Fruit fly (Drosophila melanogaster) whole organism, pupa: ENCODE results near the gene Eig71Ec.

Experiments
- CG10348 ChIP-seq: fragments of 200-800 bp; sonication (Bioruptor generic); IDR thresholded peaks from 2 replicates; pipeline ENCODE4 v1.3.6; 2022; ENCODE audit warnings: missing biosample characterization, missing genetic modification characterization
- CG12605 ChIP-seq: fragments of 200-800 bp; sonication (Bioruptor generic); IDR thresholded peaks from 2 replicates; pipeline ENCODE4 v1.3.6; 2022; ENCODE audit warnings: missing biosample characterization, missing genetic modification characterization
- CG13204 ChIP-seq: fragments of 200-800 bp; sonication (Bioruptor generic); optimal IDR thresholded peaks from 2 replicates; lab custom pipeline; 2018; ENCODE audit warnings: missing biosample characterization, mild to moderate bottlenecking, missing genetic modification characterization, moderate library complexity
- CG14655 ChIP-seq: fragments of 200-800 bp; sonication (Bioruptor generic); optimal IDR thresholded peaks from 3 replicates; lab custom pipeline; 2017; ENCODE audit warnings: mild to moderate bottlenecking, missing biosample characterization, missing genetic modification reagents, missing genetic modification characterization
- CG15710 ChIP-seq: fragments of 200-800 bp; sonication (Bioruptor generic); optimal IDR thresholded peaks from 2 replicates; lab custom pipeline; 2018; ENCODE audit warnings: missing biosample characterization, mild to moderate bottlenecking, missing genetic modification characterization, moderate library complexity
- CG17806 ChIP-seq: fragments of 200-800 bp; sonication (Bioruptor generic); optimal IDR thresholded peaks from 2 replicates; lab custom pipeline; 2018; ENCODE audit warnings: missing biosample characterization, mild to moderate bottlenecking, missing genetic modification characterization, moderate library complexity
- CG32121 ChIP-seq: fragments of 200-800 bp; sonication (Bioruptor generic); IDR thresholded peaks from 2 replicates; pipeline ENCODE4 v1.3.6; 2022; ENCODE audit warnings: missing biosample characterization, missing genetic modification characterization
- CG34367 ChIP-seq: fragments of 200-800 bp; sonication (Bioruptor generic); optimal IDR thresholded peaks from 2 replicates; lab custom pipeline; 2018; ENCODE audit warnings: missing biosample characterization, mild to moderate bottlenecking, missing genetic modification characterization
- CG4496 ChIP-seq: fragments of 200-800 bp; sonication (Bioruptor generic); IDR thresholded peaks from 3 replicates; pipeline ENCODE4 v1.3.6; 2022; ENCODE audit warnings: missing biosample characterization, missing genetic modification characterization
- CG8159 ChIP-seq: fragments of 200-800 bp; sonication (Bioruptor generic); optimal IDR thresholded peaks from 3 replicates; lab custom pipeline; 2018; ENCODE audit warnings: missing biosample characterization, mild to moderate bottlenecking, missing genetic modification characterization, moderate library complexity
- CG8301 ChIP-seq: fragments of 200-800 bp; sonication (Bioruptor generic); optimal IDR thresholded peaks from 2 replicates; lab custom pipeline; 2018; ENCODE audit warnings: missing biosample characterization, mild to moderate bottlenecking, missing genetic modification characterization
- CG9948 ChIP-seq: fragments of 200-800 bp; sonication (Bioruptor generic); optimal IDR thresholded peaks from 2 replicates; lab custom pipeline; 2018; ENCODE audit warnings: missing biosample characterization, mild to moderate bottlenecking, missing genetic modification characterization, moderate library complexity
- D1 ChIP-seq: fragments of 200-800 bp; sonication (Bioruptor generic); optimal IDR thresholded peaks from 2 replicates; lab custom pipeline; 2018; ENCODE audit warnings: missing biosample characterization, mild to moderate bottlenecking, missing genetic modification characterization, moderate library complexity
- EcR ChIP-seq: fragments of 200-800 bp; sonication (Bioruptor generic); optimal IDR thresholded peaks from 3 replicates; lab custom pipeline; 2019; ENCODE audit warnings: missing biosample characterization, missing genetic modification characterization, mild to moderate bottlenecking, moderate library complexity, missing genetic modification reagents
- Ets98B ChIP-seq: fragments of 200-800 bp; sonication (Bioruptor generic); IDR thresholded peaks from 2 replicates; pipeline ENCODE4 v1.3.6; 2022; ENCODE audit warnings: missing biosample characterization, missing genetic modification characterization
- Pif1A ChIP-seq: fragments of 200-800 bp; sonication (Bioruptor generic); optimal IDR thresholded peaks from 3 replicates; lab custom pipeline; 2016; ENCODE audit warnings: missing biosample characterization, missing genetic modification characterization
- Pif1B ChIP-seq: fragments of 200-800 bp; sonication (Bioruptor generic); optimal IDR thresholded peaks from 3 replicates; lab custom pipeline; 2016; ENCODE audit warnings: missing biosample characterization, missing genetic modification characterization
- Snoo ChIP-seq: fragments of 200-800 bp; sonication (Bioruptor generic); optimal IDR thresholded peaks from 3 replicates; lab custom pipeline; 2017; ENCODE audit warnings: missing biosample characterization, mild to moderate bottlenecking, missing genetic modification characterization, inconsistent platforms
- fd96Ca ChIP-seq: fragments of 200-800 bp; sonication (Bioruptor generic); IDR thresholded peaks from 3 replicates; pipeline ENCODE4 v1.3.6; 2022; ENCODE audit warnings: missing biosample characterization, missing genetic modification characterization
- gl ChIP-seq: fragments of 200-800 bp; sonication (Bioruptor generic); optimal IDR thresholded peaks from 2 replicates; lab custom pipeline; 2018; ENCODE audit warnings: missing biosample characterization, mild to moderate bottlenecking, missing genetic modification characterization
- rn ChIP-seq: fragments of 200-800 bp; sonication (Bioruptor generic); IDR thresholded peaks from 2 replicates; pipeline ENCODE4 v1.3.6; 2022; ENCODE audit warnings: missing biosample characterization, missing genetic modification characterization

Eig71Ec gene

DNA sequence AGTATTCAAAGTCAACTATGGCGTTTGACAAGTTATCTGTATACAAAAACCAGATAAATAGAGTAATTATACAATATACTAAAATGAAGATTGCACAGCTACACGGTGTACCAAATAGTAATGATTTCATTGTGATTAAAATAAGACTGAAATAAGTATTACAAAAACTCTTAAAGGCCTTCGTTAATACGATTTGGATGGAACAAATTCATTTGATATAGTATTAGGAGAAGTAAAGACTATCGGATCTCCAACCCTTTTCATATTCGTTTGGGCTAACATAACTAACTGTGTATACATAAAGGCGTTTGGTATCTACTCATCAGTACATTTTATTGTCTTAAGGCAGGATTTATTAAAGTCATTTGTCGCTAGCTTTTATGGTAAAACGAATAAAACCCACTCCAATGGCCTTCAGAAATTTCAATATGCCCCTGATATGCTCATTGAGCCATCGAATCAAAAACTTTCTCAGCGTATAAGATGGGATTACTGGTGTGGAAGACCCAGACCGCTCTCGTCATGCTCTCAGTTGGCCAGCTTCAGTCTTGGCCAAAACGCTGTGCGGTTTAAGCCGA, 31.4 kb upstream of the Eig71Ec start, which contains the start of the genes CG7579 and Pgant8:
CG7579 (minus strand) TSS at position 101 of the 578 bp plus-strand sequence.
Pgant8 (plus strand) TSS at position 528 of the 578 bp plus-strand sequence.
- no peak for TF ChIP-seq CG4496 (GFP tag; lab: Robert Waterston, UW)
- TF ChIP-seq, all 21 proteins: peak for 0

DNA sequence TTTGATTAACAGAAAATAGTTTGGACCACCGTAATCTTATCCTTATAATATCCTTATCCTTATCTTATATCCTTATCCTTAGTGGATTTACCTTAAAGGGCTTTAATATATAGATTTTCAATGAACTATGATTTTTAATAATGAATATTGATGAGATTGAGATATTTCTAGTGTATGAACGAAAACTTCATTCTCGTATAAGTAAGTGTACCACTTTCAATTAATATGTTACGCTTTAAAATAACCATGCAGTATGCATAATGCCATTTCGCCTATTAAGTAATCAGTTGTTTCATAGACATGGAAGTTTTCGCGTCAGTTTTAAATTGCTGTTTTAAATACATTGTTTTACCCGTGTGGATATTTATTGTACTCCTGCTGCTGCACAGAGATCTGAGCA, 27.4 kb upstream of the Eig71Ec start, which contains the start of gene CG7304:
CG7304 (plus strand) TSS at position 301 of the 400 bp plus-strand sequence.
- no peak for TF ChIP-seq rn (GFP tag; lab: Robert Waterston, UW)

dm6 chr3L:15678284-15678683, 26.2 kb upstream of the Eig71Ec start:
- no peak for TF ChIP-seq CG15710 (tag; lab: Kevin White, UChicago)
- no peak for TF ChIP-seq rn (GFP tag; lab: Robert Waterston, UW)
- TF ChIP-seq CG32121 (GFP tag; lab: Robert Waterston, UW) = no peak
- no peak for TF ChIP-seq CG12605 (GFP tag; lab: Robert Waterston, UW)
- TF ChIP-seq EcR (GFP tag; lab: Kevin White, UChicago) = no peak
- no peak for TF ChIP-seq D1 (tag; lab: Kevin White, UChicago)
- no peak for TF ChIP-seq CG9948 (tag; lab: Kevin White, UChicago)
- TF ChIP-seq CG34367 (tag; lab: Kevin White, UChicago) = no peak
- TF ChIP-seq CG4496 (GFP tag; lab: Robert Waterston, UW) = no peak
- TF ChIP-seq CG8301 = no peak
- TF ChIP-seq Snoo = no peak
- TF ChIP-seq Pif1B = no peak

dm6 chr3L:15677662-15678061, 25.6 kb upstream of the Eig71Ec start:
- TF ChIP-seq CG9948 (tag; lab: Kevin White, UChicago) = peak; percentile 20
- TF ChIP-seq CG8301 = no peak
- TF ChIP-seq rn (GFP tag; lab: Robert Waterston, UW) = no peak
- TF ChIP-seq CG14655 (GFP tag; lab: Kevin White, UChicago) = peak; percentile 1
- no peak for TF ChIP-seq Snoo
- TF ChIP-seq CG8159 = peak; percentile 5
- TF ChIP-seq Ets98B (GFP tag; lab: Robert Waterston, UW) = no peak

- TF ChIP-seq CG9948 (tag; lab: Kevin White, UChicago) (peak; percentile 23), CG17806 (no peak), Ets98B (GFP tag; lab: Robert Waterston, UW) (0 out of 2 replicates have a peak, but pooled peaks have one; percentile 14), CG10348 (GFP tag; lab: Robert Waterston, UW) (no peak), CG14655 (GFP tag; lab: Kevin White, UChicago) (peak; percentile 65), D1 (tag; lab: Kevin White, UChicago) (no peak), CG8301 (peak; percentile 37)
Observed at dm6 chr3L:15675111-15675510, 23.1 kb upstream of the Eig71Ec start.

DNA sequence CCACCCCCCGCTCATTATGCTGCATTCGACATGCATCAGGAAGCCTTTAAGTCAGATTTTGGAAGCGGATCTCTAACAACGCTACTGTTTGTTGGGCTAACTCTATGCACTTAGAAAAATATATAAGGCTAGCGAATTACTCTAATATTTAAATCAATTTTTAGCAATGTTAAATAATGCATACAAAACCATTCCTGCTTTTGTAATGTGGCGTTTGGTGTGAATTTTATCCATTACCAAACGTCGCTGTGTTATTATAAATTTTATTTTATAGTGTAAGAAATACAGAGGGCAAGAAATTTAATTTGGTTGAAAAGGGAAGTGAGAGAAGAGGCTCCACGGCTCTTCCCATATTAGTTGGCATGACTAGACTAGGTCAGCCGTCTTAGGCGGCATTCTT, 20.7 kb upstream of the Eig71Ec start:
- TF ChIP-seq CG32121 (GFP tag; lab: Robert Waterston, UW) (no peak), CG34367 (tag; lab: Kevin White, UChicago) (no peak), rn (GFP tag; lab: Robert Waterston, UW) (no peak), CG14655 (GFP tag; lab: Kevin White, UChicago) (peak; percentile 14), CG12605 (GFP tag; lab: Robert Waterston, UW) (no peak), Snoo (no peak), EcR (GFP tag; lab: Kevin White, UChicago) (no peak), CG9948 (tag; lab: Kevin White, UChicago) (peak; percentile 3), CG8301 (no peak), CG10348 (GFP tag; lab: Robert Waterston, UW) (no peak), Pif1A (GFP tag; lab: Kevin White, UChicago) (no peak), CG17806 (no peak)

- no peak for TF ChIP-seq CG17806
- no peak for TF ChIP-seq CG10348 (GFP tag; lab: Robert Waterston, UW)
- TF ChIP-seq gl (tag; lab: Kevin White, UChicago) = no peak
- no peak for TF ChIP-seq CG4496 (GFP tag; lab: Robert Waterston, UW)
- TF ChIP-seq CG13204 (GFP tag; lab: Kevin White, UChicago) = no peak
- TF ChIP-seq CG15710 (tag; lab: Kevin White, UChicago) = peak; percentile 17
- TF ChIP-seq fd96Ca = no peak
- no peak for TF ChIP-seq Pif1B
- TF ChIP-seq CG14655 (GFP tag; lab: Kevin White, UChicago) = no peak
- TF ChIP-seq Ets98B (GFP tag; lab: Robert Waterston, UW) = no peak
- TF ChIP-seq Pif1A (GFP tag; lab: Kevin White, UChicago) = no peak
- TF ChIP-seq CG9948 (tag; lab: Kevin White, UChicago) = peak; percentile 7
- no peak for TF ChIP-seq EcR (GFP tag; lab: Kevin White, UChicago)
- TF ChIP-seq Snoo = peak; percentile 25
- TF ChIP-seq CG32121 (GFP tag; lab: Robert Waterston, UW) = no peak
- TF ChIP-seq CG8159 = peak; percentile 56
- no peak for TF ChIP-seq CG34367 (tag; lab: Kevin White, UChicago)
Observed at dm6 chr3L:15670455-15670854, 18.4 kb upstream of the Eig71Ec start.
